Worm (Caenorhabditis elegans) whole organism, L2 larva: ENCODE data around the gene R03E9.2.

Source experiments
- C34F6.9 ChIP-seq: fragments of 150-350 bp; optimal IDR thresholded peaks from 2 replicates; lab custom pipeline; 2014; ENCODE audit warnings: missing biosample characterization, missing genetic modification characterization
- F13H6.1 ChIP-seq: sonication (generic microtip); optimal IDR thresholded peaks from 2 replicates; lab custom pipeline; 2016; ENCODE audit warnings: missing genetic modification characterization, missing compliant biosample characterization
- R02D3.7 ChIP-seq: fragments of 150-350 bp; optimal IDR thresholded peaks from 2 replicates; lab custom pipeline; 2014; ENCODE audit warnings: missing biosample characterization, missing genetic modification characterization
- Y55F3AM.14 ChIP-seq: fragments of 200-800 bp; sonication (Bioruptor generic); optimal IDR thresholded peaks from 2 replicates; lab custom pipeline; 2018; ENCODE audit warnings: mild to moderate bottlenecking, missing genetic modification characterization, missing compliant biosample characterization
- ZK546.5 ChIP-seq: sonication (generic microtip); optimal IDR thresholded peaks from 2 replicates; lab custom pipeline; 2017; ENCODE audit warnings: missing biosample characterization, missing genetic modification characterization
- alr-1 ChIP-seq: fragments of 150-350 bp; optimal IDR thresholded peaks from 2 replicates; lab custom pipeline; 2014; ENCODE audit warnings: missing biosample characterization, missing genetic modification characterization
- aly-2 ChIP-seq: fragments of 150-350 bp; optimal IDR thresholded peaks from 2 replicates; lab custom pipeline; 2014; ENCODE audit warnings: missing biosample characterization, missing genetic modification characterization
- ama-1 ChIP-seq: fragments of 150-350 bp; optimal IDR thresholded peaks from 2 replicates; lab custom pipeline; 2018; ENCODE audit warnings: inconsistent platforms
- blmp-1 ChIP-seq: sonication (generic microtip); optimal IDR thresholded peaks from 2 replicates; lab custom pipeline; 2017; ENCODE audit warnings: missing genetic modification characterization, mild to moderate bottlenecking, missing compliant biosample characterization, antibody characterized with exemption, moderate library complexity; ENCODE audit not compliant: insufficient read depth
- ceh-16 ChIP-seq: fragments of 150-350 bp; optimal IDR thresholded peaks from 2 replicates; lab custom pipeline; 2014; ENCODE audit warnings: missing biosample characterization, missing genetic modification characterization
- ceh-82 ChIP-seq: fragments of 150-350 bp; optimal IDR thresholded peaks from 2 replicates; lab custom pipeline; 2014; ENCODE audit warnings: missing biosample characterization, missing genetic modification characterization
- crh-2 ChIP-seq: sonication (generic microtip); optimal IDR thresholded peaks from 2 replicates; lab custom pipeline; 2017; ENCODE audit warnings: missing biosample characterization, missing genetic modification characterization
- dmd-4 ChIP-seq: sonication (generic microtip); optimal IDR thresholded peaks from 2 replicates; lab custom pipeline; 2017; ENCODE audit warnings: missing biosample characterization, missing genetic modification characterization
- egl-27 ChIP-seq: sonication (generic microtip); optimal IDR thresholded peaks from 3 replicates; lab custom pipeline; 2017; ENCODE audit warnings: missing biosample characterization, missing genetic modification reagents, missing genetic modification characterization
- elt-1 ChIP-seq: fragments of 150-350 bp; optimal IDR thresholded peaks from 2 replicates; lab custom pipeline; 2014; ENCODE audit warnings: missing biosample characterization, missing genetic modification characterization
- elt-3 ChIP-seq: sonication (generic microtip); optimal IDR thresholded peaks from 2 replicates; lab custom pipeline; 2017; ENCODE audit warnings: missing biosample characterization, missing genetic modification characterization
- fos-1 ChIP-seq: fragments of 150-350 bp; optimal IDR thresholded peaks from 2 replicates; lab custom pipeline; 2014; ENCODE audit warnings: missing biosample characterization, missing genetic modification characterization
- gmeb-1 ChIP-seq: fragments of 150-350 bp; optimal IDR thresholded peaks from 2 replicates; lab custom pipeline; 2014; ENCODE audit warnings: missing biosample characterization, missing genetic modification characterization
- lin-11 ChIP-seq: fragments of 150-350 bp; sonication (generic microtip); optimal IDR thresholded peaks from 2 replicates; lab custom pipeline; 2014; ENCODE audit warnings: missing biosample characterization, missing genetic modification characterization, inconsistent platforms, mixed read lengths
- lin-13 ChIP-seq: fragments of 150-350 bp; optimal IDR thresholded peaks from 2 replicates; lab custom pipeline; 2014; ENCODE audit warnings: missing biosample characterization, missing genetic modification reagents, missing genetic modification characterization
- lin-39 ChIP-seq: fragments of 150-350 bp; optimal IDR thresholded peaks from 2 replicates; lab custom pipeline; 2014; ENCODE audit warnings: missing biosample characterization, missing genetic modification reagents, missing genetic modification characterization
- lsy-2 ChIP-seq, 2 experiments: fragments of 150-350 bp in 1 of 2; sonication (generic microtip) in 1 of 2; optimal IDR thresholded peaks; 2 replicates each; lab custom pipeline; 2014 to 2017; ENCODE audit warnings: missing biosample characterization in 2 of 2, missing genetic modification characterization in 2 of 2
- mab-5 ChIP-seq: fragments of 150-350 bp; optimal IDR thresholded peaks from 2 replicates; lab custom pipeline; 2014; ENCODE audit warnings: missing biosample characterization, missing genetic modification characterization
- mbf-1 ChIP-seq: sonication (generic microtip); optimal IDR thresholded peaks from 2 replicates; lab custom pipeline; 2017; ENCODE audit warnings: missing biosample characterization, missing genetic modification characterization
- mdl-1 ChIP-seq, 2 experiments: fragments of 150-350 bp in 1 of 2; sonication (generic microtip) in 1 of 2; optimal IDR thresholded peaks; 2 replicates each; lab custom pipeline; 2017; ENCODE audit warnings: missing biosample characterization in 2 of 2, missing genetic modification characterization in 2 of 2
- nhr-10 ChIP-seq: sonication (generic microtip); optimal IDR thresholded peaks from 2 replicates; lab custom pipeline; 2017; ENCODE audit warnings: missing biosample characterization, missing genetic modification characterization
- nhr-11 ChIP-seq: fragments of 150-350 bp; optimal IDR thresholded peaks from 2 replicates; lab custom pipeline; 2014; ENCODE audit warnings: missing biosample characterization, missing genetic modification characterization
- nhr-12 ChIP-seq: fragments of 150-350 bp; optimal IDR thresholded peaks from 2 replicates; lab custom pipeline; 2014; ENCODE audit warnings: missing biosample characterization, missing genetic modification characterization
- nhr-129 ChIP-seq: fragments of 150-350 bp; optimal IDR thresholded peaks from 2 replicates; lab custom pipeline; 2014; ENCODE audit warnings: missing biosample characterization, missing genetic modification characterization
- nhr-21 ChIP-seq: fragments of 150-350 bp; optimal IDR thresholded peaks from 2 replicates; lab custom pipeline; 2014; ENCODE audit warnings: missing biosample characterization, missing genetic modification characterization
- nhr-23 ChIP-seq: fragments of 150-350 bp; optimal IDR thresholded peaks from 2 replicates; lab custom pipeline; 2014; ENCODE audit warnings: missing biosample characterization, missing genetic modification reagents, missing genetic modification characterization
- nhr-237 ChIP-seq: fragments of 150-350 bp; optimal IDR thresholded peaks from 2 replicates; lab custom pipeline; 2014; ENCODE audit warnings: missing biosample characterization, missing genetic modification characterization
- nhr-25 ChIP-seq: fragments of 150-350 bp; sonication (generic microtip); optimal IDR thresholded peaks from 3 replicates; lab custom pipeline; 2014; ENCODE audit warnings: missing biosample characterization, missing genetic modification characterization
- nhr-6 ChIP-seq: fragments of 150-350 bp; optimal IDR thresholded peaks from 2 replicates; lab custom pipeline; 2014; ENCODE audit warnings: missing biosample characterization, missing genetic modification characterization
- nhr-77 ChIP-seq: fragments of 150-350 bp; optimal IDR thresholded peaks from 2 replicates; lab custom pipeline; 2014; ENCODE audit warnings: missing biosample characterization, missing genetic modification characterization
- peb-1 ChIP-seq: fragments of 150-350 bp; optimal IDR thresholded peaks from 2 replicates; lab custom pipeline; 2014; ENCODE audit warnings: missing biosample characterization, missing genetic modification characterization
- sem-4 ChIP-seq: fragments of 150-350 bp; optimal IDR thresholded peaks from 2 replicates; lab custom pipeline; 2014; ENCODE audit warnings: missing biosample characterization, missing genetic modification reagents, missing genetic modification characterization
- skn-1 ChIP-seq: sonication (generic microtip); optimal IDR thresholded peaks from 2 replicates; lab custom pipeline; 2017; ENCODE audit warnings: missing biosample characterization, missing genetic modification characterization
- sma-3 ChIP-seq: sonication (generic microtip); optimal IDR thresholded peaks from 2 replicates; lab custom pipeline; 2016; ENCODE audit warnings: missing genetic modification reagents, missing genetic modification characterization, missing compliant biosample characterization
- sma-9 ChIP-seq, 2 experiments: fragments of 150-350 bp in 1 of 2; sonication (generic microtip) in 1 of 2; optimal IDR thresholded peaks; 2 replicates each; lab custom pipeline; 2014 to 2016; ENCODE audit warnings: missing genetic modification characterization in 2 of 2, mild to moderate bottlenecking in 1 of 2, missing biosample characterization in 1 of 2, missing compliant biosample characterization in 1 of 2, missing genetic modification reagents in 1 of 2, moderate library complexity in 1 of 2
- snpc-4 ChIP-seq: fragments of 150-350 bp; optimal IDR thresholded peaks from 2 replicates; lab custom pipeline; 2014; ENCODE audit warnings: missing biosample characterization, missing genetic modification characterization
- unc-39 ChIP-seq: fragments of 150-350 bp; optimal IDR thresholded peaks from 2 replicates; lab custom pipeline; 2014; ENCODE audit warnings: missing biosample characterization, missing genetic modification characterization
- unc-55 ChIP-seq: fragments of 150-350 bp; sonication (generic microtip); optimal IDR thresholded peaks from 3 replicates; lab custom pipeline; 2014; ENCODE audit warnings: missing biosample characterization, missing genetic modification reagents, missing genetic modification characterization
- unc-62 ChIP-seq: fragments of 150-350 bp; optimal IDR thresholded peaks from 2 replicates; lab custom pipeline; 2014; ENCODE audit warnings: missing biosample characterization, missing genetic modification reagents, missing genetic modification characterization
- zag-1 ChIP-seq: fragments of 150-350 bp; optimal IDR thresholded peaks from 2 replicates; lab custom pipeline; 2014; ENCODE audit warnings: missing biosample characterization, missing genetic modification characterization
- ztf-1 ChIP-seq: fragments of 200-800 bp; sonication (Bioruptor generic); conservative IDR thresholded peaks from 2 replicates; pipeline ENCODE4 v1.3.6; 2022; ENCODE audit warnings: missing genetic modification characterization, missing compliant biosample characterization
- ztf-11 ChIP-seq: sonication (generic microtip); optimal IDR thresholded peaks from 2 replicates; lab custom pipeline; 2017; ENCODE audit warnings: missing biosample characterization, missing genetic modification characterization
- ztf-4 ChIP-seq: fragments of 150-350 bp; optimal IDR thresholded peaks from 2 replicates; lab custom pipeline; 2014; ENCODE audit warnings: missing biosample characterization, missing genetic modification characterization

R03E9.2 gene

ce11 chrX:6749124-6749822, 16.2 kb upstream of the R03E9.2 start:
- TF ChIP-seq gmeb-1 (peak; percentile 61), blmp-1 (peak; percentile 66), nhr-10 (tag; lab: Kevin White, UChicago) (no peak), ztf-11 (no peak), elt-1 (tag; lab: Kevin White, UChicago) (no peak), ztf-4 (peak; percentile 20), snpc-4 (tag; lab: Kevin White, UChicago) (no peak), nhr-23 (no peak), ama-1 (lab: Kevin White, UChicago) (no peak), unc-55 (no peak), nhr-6 (tag; lab: Kevin White, UChicago) (peak; percentile 30), nhr-21 (tag; lab: Kevin White, UChicago) (peak; percentile 97), ceh-16 (tag; lab: Kevin White, UChicago) (no peak), unc-39 (no peak), C34F6.9 (tag; lab: Kevin White, UChicago) (no peak), nhr-237 (tag; lab: Kevin White, UChicago) (no peak), peb-1 (tag; lab: Kevin White, UChicago) (no peak), zag-1 (tag; lab: Kevin White, UChicago) (no peak), nhr-25 (tag; lab: Kevin White, UChicago) (peak; percentile 92), aly-2 (no peak), sma-3 (GFP tag; lab: Kevin White, UChicago) (peak; percentile 96), unc-62 (GFP tag; lab: Kevin White, UChicago) (no peak), nhr-11 (tag; lab: Kevin White, UChicago) (no peak), nhr-129 (tag; lab: Kevin White, UChicago) (peak; percentile 97), mdl-1 (tag; optimal IDR thresholded peaks at IDR 0.05; lab: Kevin White, UChicago) (peak; percentile 98 to 99), crh-2 (tag; lab: Kevin White, UChicago) (peak; percentile 47), Y55F3AM.14 (GFP tag; lab: Kevin White, UChicago) (peak; percentile 75), R02D3.7 (no peak), elt-3 (tag; lab: Kevin White, UChicago) (no peak), lin-13 (GFP tag; lab: Kevin White, UChicago) (no peak), mab-5 (no peak), dmd-4 (tag; lab: Kevin White, UChicago) (no peak), egl-27 (peak; percentile 14), nhr-12 (no peak), mbf-1 (tag; lab: Kevin White, UChicago) (no peak), alr-1 (tag; lab: Kevin White, UChicago) (no peak), sem-4 (tag; lab: Kevin White, UChicago) (peak; percentile 26), lin-39 (tag; lab: Kevin White, UChicago) (no peak), ceh-82 (no peak), sma-9 (GFP tag; optimal IDR thresholded peaks at IDR 0.05; lab: Kevin White, UChicago) (peak; percentile 83), sma-9 (tag; optimal IDR thresholded peaks at IDR 0.05; lab: Kevin White, UChicago) (no peak), lin-11 (tag; lab: Kevin White, UChicago) (no peak), skn-1 (tag; lab: Kevin White, UChicago) (no peak), ztf-1 (GFP tag; lab: Robert Waterston, UW) (no peak), ZK546.5 (tag; lab: Kevin White, UChicago) (no peak), F13H6.1 (tag; lab: Kevin White, UChicago) (peak; percentile 83), fos-1 (tag; lab: Kevin White, UChicago) (peak; percentile 7), nhr-77 (tag; lab: Kevin White, UChicago) (no peak), lsy-2 (tag; optimal IDR thresholded peaks at IDR 0.05; lab: Kevin White, UChicago) (peak in 1 of 2 experiments; percentile 53)
